Fruit fly (Drosophila melanogaster) S2 (cell line): ENCODE data around the gene sdk.

ENCODE experiments used
- CG8478 ChIP-seq: fragments of >200 bp; optimal IDR thresholded peaks from 2 replicates; lab custom pipeline; 2018
- CTCF ChIP-seq, 2 experiments: fragments of >200 bp; optimal IDR thresholded peaks; 2 replicates each; lab custom pipeline; 2018

DNA sequence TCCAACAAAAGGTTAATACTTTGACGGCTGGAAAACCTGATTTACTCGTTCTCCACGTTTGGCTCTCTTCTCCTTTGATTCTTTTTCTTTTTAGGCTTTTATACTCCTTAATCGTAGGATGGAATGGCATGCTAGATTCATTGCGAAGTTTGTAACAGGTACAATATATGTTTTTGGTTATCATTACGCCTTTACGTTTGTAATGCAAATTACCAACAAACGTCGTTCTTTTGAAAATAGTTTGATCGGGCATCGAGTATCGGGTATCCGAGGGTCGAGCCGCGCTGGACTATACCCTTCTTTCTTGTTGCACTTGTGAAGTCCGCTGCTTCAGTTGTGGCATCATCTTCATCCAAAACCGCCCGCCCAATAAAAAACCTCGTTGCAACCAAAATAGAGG, 25.2 kb downstream of the sdk start:
- TF ChIP-seq CTCF (optimal IDR thresholded peaks at IDR 0.05; lab: Kevin White, UChicago) (no peak), CG8478 (lab: Kevin White, UChicago) (no peak)
